Fruit fly (Drosophila melanogaster): Measurements from ENCODE around the gene CG6495.

The CG6495 gene

DNA sequence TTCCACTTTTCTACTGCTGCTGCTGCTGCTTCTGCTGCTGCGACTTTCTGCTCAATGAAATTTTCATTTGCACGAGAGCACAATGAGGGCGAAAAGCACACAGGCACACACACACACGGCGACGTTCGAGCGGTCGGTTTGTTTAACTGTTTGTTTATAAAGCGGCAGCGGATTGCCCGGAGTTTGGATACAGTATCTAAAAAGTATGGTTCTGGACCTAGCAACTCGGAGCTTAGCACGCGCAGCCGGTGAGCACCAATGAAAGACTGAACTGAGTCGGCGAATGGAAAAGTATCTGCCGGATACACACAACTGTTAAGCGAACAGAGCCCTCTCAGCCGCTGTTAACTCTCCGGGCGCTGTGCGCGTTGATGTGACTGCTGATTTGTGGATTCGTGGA lies 4.9 kb upstream of the CG6495 start, which contains the start of gene CG17124 (continued):
- TF ChIP-seq ara (GFP tag; IDR thresholded peaks at IDR 0.05): peak; percentile 45; the same call in 1 of the 2 replicates
- no peak for TF ChIP-seq p53 (GFP tag; optimal IDR thresholded peaks at IDR 0.05)
- no peak for TF ChIP-seq Antp (GFP tag; optimal IDR thresholded peaks at IDR 0.05)
- TF ChIP-seq H15 (GFP tag; IDR thresholded peaks at IDR 0.05): no peak
- no peak for TF ChIP-seq h (optimal IDR thresholded peaks at IDR 0.05)
- no peak for TF ChIP-seq trem (tag; optimal IDR thresholded peaks at IDR 0.05)
- 0 out of 2 replicates have a peak, but pooled peaks have one; percentile 6 for TF ChIP-seq cas (GFP tag; IDR thresholded peaks at IDR 0.05)
- no peak for TF ChIP-seq emc (GFP tag; optimal IDR thresholded peaks at IDR 0.05)
- no peak for TF ChIP-seq Tbp (GFP tag; optimal IDR thresholded peaks at IDR 0.05)
- no peak for TF ChIP-seq CG15479 (GFP tag; optimal IDR thresholded peaks at IDR 0.05)
- TF ChIP-seq CG12071 (GFP tag; optimal IDR thresholded peaks at IDR 0.05): peak; percentile 56
- TF ChIP-seq ranshi (GFP tag; IDR thresholded peaks at IDR 0.05): peak; percentile 39; the same call in 1 of the 2 replicates
- no peak for TF ChIP-seq CG10462 (GFP tag; optimal IDR thresholded peaks at IDR 0.05)
- no peak for TF ChIP-seq Usf (GFP tag; optimal IDR thresholded peaks at IDR 0.05)
- TF ChIP-seq maf-S (GFP tag; optimal IDR thresholded peaks at IDR 0.05): no peak
- TF ChIP-seq Optix (GFP tag; IDR thresholded peaks at IDR 0.05): no peak; the same call in 2 of the 3 replicates
- no peak for TF ChIP-seq insv (GFP tag; optimal IDR thresholded peaks at IDR 0.05)
- no peak for TF ChIP-seq Dip3 (GFP tag; optimal IDR thresholded peaks at IDR 0.05)
- no peak for TF ChIP-seq CG4820 (GFP tag; optimal IDR thresholded peaks at IDR 0.05)
- peak; percentile 72 for TF ChIP-seq Fer1 (GFP tag; optimal IDR thresholded peaks at IDR 0.05)
- TF ChIP-seq schlank (tag; optimal IDR thresholded peaks at IDR 0.05): peak; percentile 28
- TF ChIP-seq CG8388 (GFP tag; optimal IDR thresholded peaks at IDR 0.05): no peak
- peak; percentile 0 for TF ChIP-seq CG17186 (GFP tag; optimal IDR thresholded peaks at IDR 0.05)
- TF ChIP-seq danr (GFP tag; IDR thresholded peaks at IDR 0.05): no peak
- peak; percentile 14 for TF ChIP-seq CG17359 (tag; optimal IDR thresholded peaks at IDR 0.05)
- no peak for TF ChIP-seq CG31388 (GFP tag; optimal IDR thresholded peaks at IDR 0.05)
- TF ChIP-seq Dp (GFP tag; optimal IDR thresholded peaks at IDR 0.05): no peak
- TF ChIP-seq Fer3 (tag; optimal IDR thresholded peaks at IDR 0.05): peak; percentile 10
- TF ChIP-seq CG9609 (GFP tag; optimal IDR thresholded peaks at IDR 0.05): no peak
- no peak for TF ChIP-seq tx (GFP tag; optimal IDR thresholded peaks at IDR 0.05)
- TF ChIP-seq CG3407 (GFP tag; optimal IDR thresholded peaks at IDR 0.05): no peak
- TF ChIP-seq bowl (GFP tag; IDR thresholded peaks at IDR 0.05): no peak
- TF ChIP-seq tll (GFP tag; optimal IDR thresholded peaks at IDR 0.05): no peak
- no peak for TF ChIP-seq CG6272 (GFP tag; IDR thresholded peaks at IDR 0.05)
- TF ChIP-seq CG10959 (GFP tag; IDR thresholded peaks at IDR 0.05): no peak
- TF ChIP-seq Drgx (GFP tag; IDR thresholded peaks at IDR 0.05): no peak; the same call in 1 of the 2 replicates
- no peak for TF ChIP-seq sim (GFP tag; IDR thresholded peaks at IDR 0.05)
- TF ChIP-seq knrl (GFP tag; IDR thresholded peaks at IDR 0.05; ENCODE audit: partially characterized antibody): peak; percentile 38; the same call in 1 of the 3 replicates
- TF ChIP-seq crol (GFP tag; IDR thresholded peaks at IDR 0.05): no peak
- 0 out of 2 replicates have a peak, but pooled peaks have one; percentile 51 for TF ChIP-seq CG5953 (GFP tag; IDR thresholded peaks at IDR 0.05)
- no peak for TF ChIP-seq pnt (GFP tag; optimal IDR thresholded peaks at IDR 0.05)
- no peak for TF ChIP-seq grn (GFP tag; optimal IDR thresholded peaks at IDR 0.05)
- TF ChIP-seq pfk (GFP tag; optimal IDR thresholded peaks at IDR 0.05): no peak
- TF ChIP-seq CG12104 (GFP tag; optimal IDR thresholded peaks at IDR 0.05): no peak
- TF ChIP-seq hb (GFP tag; IDR thresholded peaks at IDR 0.05; ENCODE audit: partially characterized antibody): no peak
- no peak for TF ChIP-seq dimm (GFP tag; IDR thresholded peaks at IDR 0.05)
- TF ChIP-seq lilli (GFP tag; optimal IDR thresholded peaks at IDR 0.05): peak; percentile 9
- TF ChIP-seq Doc2 (GFP tag; IDR thresholded peaks at IDR 0.05): no peak
- TF ChIP-seq amos (GFP tag; IDR thresholded peaks at IDR 0.05; ENCODE audit: partially characterized antibody): peak; percentile 40; the same call in 1 of the 2 replicates
- TF ChIP-seq CG7987 (GFP tag; optimal IDR thresholded peaks at IDR 0.05): peak; percentile 67
- TF ChIP-seq CG8924 (tag; optimal IDR thresholded peaks at IDR 0.05): peak; percentile 49
- TF ChIP-seq Hr51 (GFP tag; optimal IDR thresholded peaks at IDR 0.05): peak in 1 of 2 experiments; percentile 18
